Worm (Caenorhabditis elegans): ENCODE results near the gene hsd-3.
A peak's percentile ranks its signal among the peaks of the same experiment; 100 is the strongest.

hsd-3 gene

DNA sequence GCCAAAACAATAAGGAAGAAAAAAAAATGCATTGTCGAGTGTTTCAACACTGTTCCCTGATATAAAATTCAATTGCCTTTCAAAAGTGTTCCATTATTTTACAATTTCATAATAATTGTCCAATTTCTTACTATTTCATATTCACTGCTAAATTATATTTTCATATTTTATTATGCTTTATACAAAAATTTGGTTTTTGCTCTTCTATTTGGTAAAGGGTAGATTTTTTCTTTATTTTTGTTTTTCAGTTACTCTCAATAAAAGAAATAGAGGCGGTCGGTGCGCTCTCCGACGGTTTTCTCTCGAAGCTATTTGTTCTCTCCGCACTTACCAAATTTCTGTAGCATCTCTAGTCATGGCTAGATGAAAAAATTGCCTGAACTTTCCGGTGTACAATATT is 8.5 kb downstream of the hsd-3 start, which contains the start of gene sek-3:
TSS of gene sek-3 (plus strand) at position 301 of the 400 bp plus-strand sequence.
- no peak for TF ChIP-seq gmeb-1 (tag; optimal IDR thresholded peaks at IDR 0.05)
- TF ChIP-seq fos-1 (tag; optimal IDR thresholded peaks at IDR 0.05), result no peak
- TF ChIP-seq dmd-4 (tag; optimal IDR thresholded peaks at IDR 0.05), result no peak
- no peak for TF ChIP-seq lsy-2 (tag; optimal IDR thresholded peaks at IDR 0.05)
- no peak for TF ChIP-seq lin-13 (GFP tag; optimal IDR thresholded peaks at IDR 0.05)
- no peak for TF ChIP-seq sma-3 (GFP tag; optimal IDR thresholded peaks at IDR 0.05)
- no peak for TF ChIP-seq C34F6.9 (tag; optimal IDR thresholded peaks at IDR 0.05)
- no peak for TF ChIP-seq mbf-1 (tag; optimal IDR thresholded peaks at IDR 0.05)
- no peak for TF ChIP-seq ztf-1 (GFP tag; conservative IDR thresholded peaks at IDR 0.05)
- no peak for TF ChIP-seq nhr-6 (tag; optimal IDR thresholded peaks at IDR 0.05)
- TF ChIP-seq unc-55 (GFP tag; optimal IDR thresholded peaks at IDR 0.05), result no peak

DNA sequence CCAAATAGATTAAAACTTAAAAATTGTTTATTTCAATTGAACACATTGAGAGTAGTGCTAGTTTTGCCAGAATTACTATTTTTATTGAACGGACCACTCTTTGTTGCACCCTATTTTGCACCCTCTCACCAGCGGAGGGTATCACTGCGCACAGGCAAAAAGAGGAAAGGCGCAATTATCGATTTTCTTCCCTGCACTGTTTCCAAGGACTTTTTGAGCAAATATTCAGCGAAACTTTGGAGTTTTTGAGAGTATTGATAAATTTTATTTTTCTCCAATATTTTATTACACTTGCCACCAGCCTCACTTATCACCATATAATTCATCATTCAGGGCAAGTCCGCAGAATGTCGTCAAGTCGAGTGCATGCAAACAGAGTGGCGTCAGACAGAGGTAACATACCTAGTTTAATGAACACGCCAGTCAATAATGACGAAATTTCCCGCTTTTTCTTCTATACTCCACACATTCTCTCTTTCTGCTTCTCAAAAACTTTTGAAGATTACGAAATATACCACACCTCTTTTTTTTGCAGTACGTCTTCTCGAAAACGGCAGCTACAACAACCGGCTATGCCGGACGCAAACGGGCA is 9.1 kb downstream of the hsd-3 start:
- TF ChIP-seq nhr-12 (tag; optimal IDR thresholded peaks at IDR 0.05) (no peak), lsy-2 (tag; optimal IDR thresholded peaks at IDR 0.05) (peak in 1 of 2 experiments; percentile 27), sma-9 (GFP tag; optimal IDR thresholded peaks at IDR 0.05) (peak; percentile 20), sma-9 (tag; optimal IDR thresholded peaks at IDR 0.05) (no peak), sem-4 (tag; optimal IDR thresholded peaks at IDR 0.05) (no peak), mab-5 (tag; optimal IDR thresholded peaks at IDR 0.05) (no peak), unc-55 (GFP tag; optimal IDR thresholded peaks at IDR 0.05) (peak; percentile 75), blmp-1 (tag; optimal IDR thresholded peaks at IDR 0.05; ENCODE audit: insufficient read depth) (no peak), C34F6.9 (tag; optimal IDR thresholded peaks at IDR 0.05) (peak; percentile 56), crh-2 (tag; optimal IDR thresholded peaks at IDR 0.05) (peak; percentile 51), peb-1 (tag; optimal IDR thresholded peaks at IDR 0.05) (no peak), fos-1 (tag; optimal IDR thresholded peaks at IDR 0.05) (peak; percentile 70), nhr-129 (tag; optimal IDR thresholded peaks at IDR 0.05) (peak; percentile 72), gmeb-1 (tag; optimal IDR thresholded peaks at IDR 0.05) (peak; percentile 0), nhr-10 (tag; optimal IDR thresholded peaks at IDR 0.05) (no peak), ceh-16 (tag; optimal IDR thresholded peaks at IDR 0.05) (no peak), lin-13 (GFP tag; optimal IDR thresholded peaks at IDR 0.05) (peak; percentile 18)

DNA sequence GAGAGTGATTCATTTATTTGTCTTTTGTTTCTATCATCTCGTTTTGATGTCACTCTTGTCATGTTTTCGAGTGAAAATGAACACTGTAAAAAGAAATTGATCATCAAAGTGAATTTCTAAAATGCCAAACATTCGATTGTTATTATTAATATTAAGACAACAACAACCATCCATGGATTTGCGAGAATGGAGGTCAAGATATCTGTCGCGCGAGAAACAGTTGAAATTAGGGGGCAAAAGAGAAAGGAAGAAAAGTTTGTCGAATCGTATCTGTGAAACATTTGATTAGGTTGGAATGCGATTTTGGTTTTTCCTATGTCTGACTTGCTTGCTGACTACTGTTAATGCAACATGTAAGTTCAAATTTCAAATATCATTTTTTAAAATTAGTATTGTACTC is 11.9 kb downstream of the hsd-3 start, which contains the start of gene ZC449.2:
TSS of gene ZC449.2 (plus strand) at position 290 of the 400 bp plus-strand sequence.
- TF ChIP-seq ceh-82 (tag; optimal IDR thresholded peaks at IDR 0.05), result no peak
- no peak for TF ChIP-seq zag-1 (tag; optimal IDR thresholded peaks at IDR 0.05)
- TF ChIP-seq lin-13 (GFP tag; optimal IDR thresholded peaks at IDR 0.05), result no peak
- TF ChIP-seq lin-11 (tag; optimal IDR thresholded peaks at IDR 0.05), result no peak
- TF ChIP-seq sma-3 (GFP tag; optimal IDR thresholded peaks at IDR 0.05), result no peak
- TF ChIP-seq fos-1 (tag; optimal IDR thresholded peaks at IDR 0.05), result no peak
- TF ChIP-seq nhr-23 (tag; optimal IDR thresholded peaks at IDR 0.05), result no peak
- TF ChIP-seq nhr-21 (tag; optimal IDR thresholded peaks at IDR 0.05), result no peak
- no peak for TF ChIP-seq Y55F3AM.14 (GFP tag; optimal IDR thresholded peaks at IDR 0.05)
- no peak for TF ChIP-seq skn-1 (tag; optimal IDR thresholded peaks at IDR 0.05)

DNA sequence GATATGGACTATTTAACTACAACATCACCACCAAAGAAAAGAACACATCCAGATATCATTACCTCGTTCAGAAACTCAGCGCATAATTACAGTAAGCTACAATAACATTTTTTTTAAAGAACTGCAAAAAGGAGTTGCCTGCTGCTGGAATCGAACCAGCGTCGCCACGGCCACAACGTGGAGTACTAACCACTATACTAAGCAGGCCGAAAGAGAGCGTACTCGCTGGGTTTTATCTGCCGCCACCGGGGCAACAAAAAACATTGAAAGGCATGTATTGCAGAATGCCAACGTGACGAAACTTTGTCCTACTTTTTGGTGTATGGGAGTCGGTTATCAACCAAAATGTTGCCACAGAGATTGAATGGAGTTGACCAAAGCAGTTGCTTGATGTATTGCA is 13.6 kb downstream of the hsd-3 start:
- TF ChIP-seq ztf-1 (GFP tag; conservative IDR thresholded peaks at IDR 0.05), result no peak
- peak; percentile 73 for TF ChIP-seq sma-9 (GFP tag; optimal IDR thresholded peaks at IDR 0.05)
- no peak for TF ChIP-seq sma-9 (tag; optimal IDR thresholded peaks at IDR 0.05)
- no peak for TF ChIP-seq ceh-82 (tag; optimal IDR thresholded peaks at IDR 0.05)
- TF ChIP-seq lin-11 (tag; optimal IDR thresholded peaks at IDR 0.05), result peak; percentile 43
- TF ChIP-seq mbf-1 (tag; optimal IDR thresholded peaks at IDR 0.05), result no peak
- no peak for TF ChIP-seq nhr-11 (tag; optimal IDR thresholded peaks at IDR 0.05)
- TF ChIP-seq ztf-4 (tag; optimal IDR thresholded peaks at IDR 0.05), result no peak
- TF ChIP-seq alr-1 (tag; optimal IDR thresholded peaks at IDR 0.05), result no peak
- TF ChIP-seq lsy-2 (tag; optimal IDR thresholded peaks at IDR 0.05), result peak in 1 of 2 experiments; percentile 47
- peak; percentile 14 for TF ChIP-seq C34F6.9 (tag; optimal IDR thresholded peaks at IDR 0.05)
- TF ChIP-seq nhr-25 (tag; optimal IDR thresholded peaks at IDR 0.05), result no peak
- TF ChIP-seq peb-1 (tag; optimal IDR thresholded peaks at IDR 0.05), result no peak
- TF ChIP-seq aly-2 (tag; optimal IDR thresholded peaks at IDR 0.05), result no peak
- TF ChIP-seq R02D3.7 (tag; optimal IDR thresholded peaks at IDR 0.05), result no peak
- TF ChIP-seq gmeb-1 (tag; optimal IDR thresholded peaks at IDR 0.05), result no peak
- TF ChIP-seq lin-39 (tag; optimal IDR thresholded peaks at IDR 0.05), result no peak
- peak; percentile 31 for TF ChIP-seq sma-3 (GFP tag; optimal IDR thresholded peaks at IDR 0.05)
- TF ChIP-seq nhr-12 (tag; optimal IDR thresholded peaks at IDR 0.05), result no peak
- TF ChIP-seq egl-27 (tag; optimal IDR thresholded peaks at IDR 0.05), result no peak
- TF ChIP-seq unc-55 (GFP tag; optimal IDR thresholded peaks at IDR 0.05), result peak; percentile 22
- no peak for TF ChIP-seq elt-3 (tag; optimal IDR thresholded peaks at IDR 0.05)
- no peak for TF ChIP-seq ztf-11 (tag; optimal IDR thresholded peaks at IDR 0.05)
- TF ChIP-seq elt-1 (tag; optimal IDR thresholded peaks at IDR 0.05), result no peak
- TF ChIP-seq blmp-1 (tag; optimal IDR thresholded peaks at IDR 0.05; ENCODE audit: insufficient read depth), result no peak
- peak; percentile 83 for TF ChIP-seq nhr-129 (tag; optimal IDR thresholded peaks at IDR 0.05)
- no peak for TF ChIP-seq mab-5 (tag; optimal IDR thresholded peaks at IDR 0.05)
- no peak for TF ChIP-seq ZK546.5 (tag; optimal IDR thresholded peaks at IDR 0.05)
- peak; percentile 43 for TF ChIP-seq F13H6.1 (tag; optimal IDR thresholded peaks at IDR 0.05)
- no peak for TF ChIP-seq nhr-77 (tag; optimal IDR thresholded peaks at IDR 0.05)
- no peak for TF ChIP-seq unc-62 (GFP tag; optimal IDR thresholded peaks at IDR 0.05)
- TF ChIP-seq mdl-1 (tag; optimal IDR thresholded peaks at IDR 0.05), result peak in 1 of 2 experiments; percentile 19
- peak; percentile 23 for TF ChIP-seq ceh-16 (tag; optimal IDR thresholded peaks at IDR 0.05)
- peak; percentile 8 for TF ChIP-seq zag-1 (tag; optimal IDR thresholded peaks at IDR 0.05)

Data from whole organism, L2 larva.